Worm (Caenorhabditis elegans) whole organism, mixed stage, embryonic: ENCODE measurements around the gene F20B6.6.

Experiments
- ces-1 ChIP-seq: fragments of 150-350 bp; optimal IDR thresholded peaks from 2 replicates; lab custom pipeline; 2014; ENCODE audit warnings: missing biosample characterization, missing genetic modification reagents, missing genetic modification characterization
- drap-1 ChIP-seq: fragments of 200-800 bp; sonication (Bioruptor generic); optimal IDR thresholded peaks from 3 replicates; lab custom pipeline; 2018; ENCODE audit warnings: mild to moderate bottlenecking, missing genetic modification characterization, missing compliant biosample characterization
- flh-1 ChIP-seq: fragments of 200-800 bp; sonication (Bioruptor generic); optimal IDR thresholded peaks from 2 replicates; lab custom pipeline; 2018; ENCODE audit warnings: mild to moderate bottlenecking, missing genetic modification characterization, moderate library complexity, missing compliant biosample characterization
- hlh-1 ChIP-seq: fragments of 150-350 bp; optimal IDR thresholded peaks from 2 replicates; lab custom pipeline; 2014; ENCODE audit warnings: missing biosample characterization, missing genetic modification reagents, missing genetic modification characterization
- lsy-2 ChIP-seq: fragments of 150-350 bp; optimal IDR thresholded peaks from 2 replicates; lab custom pipeline; 2014; ENCODE audit warnings: missing biosample characterization, missing genetic modification characterization
- mls-2 ChIP-seq: sonication (generic microtip); optimal IDR thresholded peaks from 2 replicates; lab custom pipeline; 2016; ENCODE audit warnings: mild to moderate bottlenecking, missing genetic modification characterization, moderate library complexity, missing compliant biosample characterization
- nhr-12 ChIP-seq: fragments of 150-350 bp; optimal IDR thresholded peaks from 2 replicates; lab custom pipeline; 2014; ENCODE audit warnings: missing biosample characterization, missing genetic modification characterization
- nhr-2 ChIP-seq: fragments of 150-350 bp; optimal IDR thresholded peaks from 2 replicates; lab custom pipeline; 2014; ENCODE audit warnings: missing biosample characterization, missing genetic modification characterization
- nhr-237 ChIP-seq: fragments of 150-350 bp; optimal IDR thresholded peaks from 2 replicates; lab custom pipeline; 2014; ENCODE audit warnings: missing biosample characterization, missing genetic modification characterization
- nhr-28 ChIP-seq: fragments of 150-350 bp; optimal IDR thresholded peaks from 2 replicates; lab custom pipeline; 2014; ENCODE audit warnings: missing biosample characterization, missing genetic modification characterization
- nhr-76 ChIP-seq: sonication (generic microtip); optimal IDR thresholded peaks from 2 replicates; lab custom pipeline; 2017; ENCODE audit warnings: missing biosample characterization, missing genetic modification characterization
- pha-4 ChIP-seq: fragments of 150-350 bp; optimal IDR thresholded peaks from 2 replicates; lab custom pipeline; 2018; ENCODE audit warnings: missing biosample characterization, missing genetic modification reagents, missing genetic modification characterization
- unc-120 ChIP-seq: sonication (generic microtip); optimal IDR thresholded peaks from 2 replicates; lab custom pipeline; 2017; ENCODE audit warnings: missing genetic modification characterization, missing compliant biosample characterization; ENCODE audit not compliant: poor library complexity, severe bottlenecking
- unc-39 ChIP-seq: fragments of 150-350 bp; optimal IDR thresholded peaks from 2 replicates; lab custom pipeline; 2014; ENCODE audit warnings: missing biosample characterization, missing genetic modification characterization
- unc-62 ChIP-seq: fragments of 150-350 bp; optimal IDR thresholded peaks from 2 replicates; lab custom pipeline; 2014; ENCODE audit warnings: missing biosample characterization, missing genetic modification reagents, missing genetic modification characterization

Gene F20B6.6

DNA sequence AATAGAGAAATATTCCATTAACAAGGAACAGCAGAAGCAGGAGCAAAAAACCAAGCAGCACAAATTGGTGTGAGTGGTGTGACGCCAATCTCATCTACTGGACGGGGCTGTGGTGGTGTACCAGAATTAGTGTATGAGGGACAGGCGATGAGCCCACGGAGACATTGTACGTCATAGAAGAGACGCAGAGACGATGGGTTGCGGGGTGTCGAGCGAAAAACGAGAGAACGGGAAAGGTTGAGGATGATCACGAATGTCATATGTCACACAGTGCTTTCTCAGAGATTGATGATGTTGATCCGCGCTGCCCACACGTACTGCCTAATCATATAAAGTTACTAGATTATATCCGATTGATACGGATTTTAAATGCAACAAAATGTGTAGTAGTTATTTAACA, 44.1 kb downstream of the F20B6.6 start:
- TF ChIP-seq mls-2 (tag; lab: Kevin White, UChicago) (peak; percentile 5), unc-62 (GFP tag; lab: Kevin White, UChicago) (peak; percentile 95), lsy-2 (no peak), nhr-28 (tag; lab: Kevin White, UChicago) (no peak), ces-1 (GFP tag; lab: Kevin White, UChicago) (peak; percentile 30), pha-4 (tag; lab: Kevin White, UChicago) (no peak), nhr-2 (tag; lab: Kevin White, UChicago) (peak; percentile 16), unc-39 (tag; lab: Kevin White, UChicago) (no peak), drap-1 (GFP tag; lab: Kevin White, UChicago) (peak; percentile 32), hlh-1 (tag; lab: Kevin White, UChicago) (peak; percentile 89), unc-120 (tag; lab: Kevin White, UChicago) (peak; percentile 29), nhr-12 (tag; lab: Kevin White, UChicago) (no peak), nhr-76 (tag; lab: Kevin White, UChicago) (no peak)

ce11 chrX:4154784-4155183, 47.2 kb downstream of the F20B6.6 start:
- TF ChIP-seq flh-1 (no peak), hlh-1 (tag; lab: Kevin White, UChicago) (peak; percentile 2)

DNA sequence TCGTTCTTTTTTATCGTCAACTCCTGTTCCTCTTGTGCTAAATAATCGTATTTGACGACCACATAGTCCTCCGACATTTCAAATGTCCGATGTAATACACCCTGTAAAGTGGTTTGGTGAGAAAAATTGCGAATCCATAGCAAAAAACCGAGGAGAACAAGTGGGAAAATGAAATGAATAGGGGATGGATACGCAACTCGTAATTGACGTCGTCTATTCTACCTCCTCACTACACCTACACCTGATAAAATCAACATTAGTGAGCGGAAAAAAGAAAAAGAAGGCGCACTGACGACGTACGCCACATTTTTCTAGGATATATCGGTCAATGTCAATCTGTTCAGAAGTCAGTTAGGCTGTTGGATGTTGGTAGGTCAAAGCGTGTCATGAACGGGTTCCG, 48.7 kb downstream of the F20B6.6 start, which contains the start of gene nck-1:
Gene nck-1 (minus strand): TSS at position 101 of the 400 bp plus-strand sequence.
- TF ChIP-seq nhr-237 (no peak), nhr-12 (tag; lab: Kevin White, UChicago) (no peak)
